Worm (Caenorhabditis elegans): ENCODE data around the gene C28A5.2.

Gene C28A5.2

DNA sequence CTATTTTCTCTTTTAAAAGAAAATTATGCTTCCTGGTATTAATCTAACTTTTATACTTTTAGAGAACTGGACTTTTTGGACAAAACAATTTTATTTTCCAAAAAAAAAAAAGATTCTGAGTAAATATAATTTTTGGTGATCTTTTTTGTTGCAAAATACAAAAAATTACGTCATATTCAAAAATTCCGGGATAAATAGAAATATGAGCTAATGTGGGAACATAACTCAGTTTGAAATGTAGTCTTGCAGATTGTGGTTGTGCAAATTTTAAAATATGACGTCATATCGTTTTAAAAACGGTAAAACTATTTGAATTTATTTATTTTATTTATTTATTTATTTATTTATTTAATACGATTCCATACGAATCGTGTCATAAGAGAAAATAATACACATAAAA lies 42.4 kb upstream of the C28A5.2 start:
- no peak for TF ChIP-seq ceh-9 (tag; optimal IDR thresholded peaks at IDR 0.05)
- no peak for TF ChIP-seq elt-4 (tag; optimal IDR thresholded peaks at IDR 0.05)
- TF ChIP-seq fkh-10 (GFP tag; optimal IDR thresholded peaks at IDR 0.05): no peak
- no peak for TF ChIP-seq elt-2 (tag; optimal IDR thresholded peaks at IDR 0.05)
- TF ChIP-seq hlh-8 (tag; optimal IDR thresholded peaks at IDR 0.05): no peak
- TF ChIP-seq ceh-31 (tag; optimal IDR thresholded peaks at IDR 0.05): no peak
- TF ChIP-seq lin-11 (tag; optimal IDR thresholded peaks at IDR 0.05): no peak

DNA sequence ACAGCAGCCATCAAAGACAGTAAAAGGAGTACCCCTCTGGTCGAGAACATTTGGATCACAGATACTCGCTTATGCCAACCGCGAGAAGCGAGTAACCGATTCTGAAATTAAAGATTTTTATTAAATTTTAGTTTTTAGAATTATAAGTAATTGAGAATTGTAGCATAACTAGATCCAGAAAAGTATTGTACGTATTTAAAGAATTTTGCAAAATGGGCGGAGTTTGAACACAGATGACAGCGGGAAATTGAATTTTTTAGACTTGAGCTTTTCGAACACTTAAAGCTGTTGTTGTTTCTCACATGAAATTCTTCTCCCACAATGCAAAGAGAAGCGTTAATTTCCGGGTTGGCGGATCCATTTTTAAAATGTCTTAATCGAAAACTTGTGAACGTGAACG lies 38.1 kb upstream of the C28A5.2 start, which contains the start of gene ins-17:
Gene ins-17, minus strand, starts transcription at position 101 of the 400 bp plus-strand sequence.
- TF ChIP-seq fkh-6 (tag; optimal IDR thresholded peaks at IDR 0.05): no peak
- TF ChIP-seq T23F11.4 (GFP tag; optimal IDR thresholded peaks at IDR 0.05): no peak
- TF ChIP-seq Y22D7AL.16 (tag; optimal IDR thresholded peaks at IDR 0.05): no peak
- TF ChIP-seq ama-1 (optimal IDR thresholded peaks at IDR 0.05): no peak
- TF ChIP-seq ceh-2 (tag; optimal IDR thresholded peaks at IDR 0.05): no peak
- TF ChIP-seq hlh-15 (tag; optimal IDR thresholded peaks at IDR 0.05): no peak
- TF ChIP-seq ceh-19 (GFP tag; optimal IDR thresholded peaks at IDR 0.05): no peak
- no peak for TF ChIP-seq madf-2 (tag; optimal IDR thresholded peaks at IDR 0.05)
- TF ChIP-seq hlh-13 (GFP tag; optimal IDR thresholded peaks at IDR 0.05): no peak
- TF ChIP-seq gmeb-2 (tag; optimal IDR thresholded peaks at IDR 0.05): no peak
- no peak for TF ChIP-seq ceh-30 (tag; optimal IDR thresholded peaks at IDR 0.05)
- no peak for TF ChIP-seq hlh-30 (tag; optimal IDR thresholded peaks at IDR 0.05; ENCODE audit: insufficient read depth)
- no peak for TF ChIP-seq pax-1 (tag; optimal IDR thresholded peaks at IDR 0.05)
- TF ChIP-seq lim-6 (tag; optimal IDR thresholded peaks at IDR 0.05): no peak
- TF ChIP-seq ahr-1 (tag; optimal IDR thresholded peaks at IDR 0.05): no peak
- TF ChIP-seq elt-2 (tag; optimal IDR thresholded peaks at IDR 0.05): no peak

ce11 chrIII:4476806-4477205 lies 37.5 kb upstream of the C28A5.2 start:
- TF ChIP-seq Y22D7AL.16 (tag; optimal IDR thresholded peaks at IDR 0.05): no peak
- TF ChIP-seq npax-4 (tag; optimal IDR thresholded peaks at IDR 0.05): no peak
- no peak for TF ChIP-seq pat-9 (tag; optimal IDR thresholded peaks at IDR 0.05)
- TF ChIP-seq lin-11 (tag; optimal IDR thresholded peaks at IDR 0.05): no peak
- TF ChIP-seq madf-2 (tag; optimal IDR thresholded peaks at IDR 0.05): no peak
- no peak for TF ChIP-seq elt-4 (tag; optimal IDR thresholded peaks at IDR 0.05)
- no peak for TF ChIP-seq ceh-31 (tag; optimal IDR thresholded peaks at IDR 0.05)
- no peak for TF ChIP-seq mec-3 (tag; optimal IDR thresholded peaks at IDR 0.05; ENCODE audit: borderline replicate concordance)
- TF ChIP-seq hlh-30 (tag; optimal IDR thresholded peaks at IDR 0.05; ENCODE audit: insufficient read depth): no peak
- TF ChIP-seq C08G9.2 (tag; optimal IDR thresholded peaks at IDR 0.05): no peak
- no peak for TF ChIP-seq ceh-18 (tag; optimal IDR thresholded peaks at IDR 0.05)
- no peak for TF ChIP-seq fkh-6 (tag; optimal IDR thresholded peaks at IDR 0.05)
- no peak for TF ChIP-seq nhr-232 (tag; optimal IDR thresholded peaks at IDR 0.05)
- TF ChIP-seq unc-42 (tag; optimal IDR thresholded peaks at IDR 0.05): no peak
- TF ChIP-seq ama-1 (optimal IDR thresholded peaks at IDR 0.05): no peak
- no peak for TF ChIP-seq ttx-3 (tag; optimal IDR thresholded peaks at IDR 0.05)
- TF ChIP-seq pqm-1 (tag; optimal IDR thresholded peaks at IDR 0.05): no peak
- TF ChIP-seq che-1 (tag; optimal IDR thresholded peaks at IDR 0.05): no peak
- TF ChIP-seq pag-3 (tag; optimal IDR thresholded peaks at IDR 0.05; ENCODE audit: borderline replicate concordance): no peak
- no peak for TF ChIP-seq C38D4.7 (GFP tag; optimal IDR thresholded peaks at IDR 0.05)

DNA sequence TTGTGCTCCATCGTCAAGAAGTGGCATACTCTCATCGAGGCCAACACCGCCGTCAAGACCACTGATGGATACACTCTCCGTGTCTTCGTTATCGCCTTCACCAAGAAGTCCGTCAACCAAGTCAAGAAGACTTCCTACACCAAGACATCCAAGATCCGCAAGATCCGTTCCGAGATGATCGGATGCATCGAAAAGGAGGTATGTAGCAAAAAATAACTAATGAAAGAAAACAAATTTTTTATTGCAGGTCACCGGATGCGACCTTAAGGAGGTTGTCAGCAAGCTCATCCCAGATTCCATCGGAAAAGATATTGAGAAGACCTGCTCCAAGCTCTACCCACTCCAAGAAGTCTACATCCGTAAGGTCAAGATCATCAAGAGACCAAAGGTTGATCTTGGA lies 37.0 kb upstream of the C28A5.2 start:
- no peak for TF ChIP-seq ceh-9 (tag; optimal IDR thresholded peaks at IDR 0.05)
- TF ChIP-seq ets-4 (tag; optimal IDR thresholded peaks at IDR 0.05): no peak
- TF ChIP-seq pros-1 (tag; optimal IDR thresholded peaks at IDR 0.05): no peak
- TF ChIP-seq odd-2 (tag; optimal IDR thresholded peaks at IDR 0.05): no peak
- TF ChIP-seq hlh-30 (tag; optimal IDR thresholded peaks at IDR 0.05; ENCODE audit: insufficient read depth): no peak
- no peak for TF ChIP-seq ceh-19 (GFP tag; optimal IDR thresholded peaks at IDR 0.05)
- no peak for TF ChIP-seq ztf-16 (tag; optimal IDR thresholded peaks at IDR 0.05)
- TF ChIP-seq pax-1 (tag; optimal IDR thresholded peaks at IDR 0.05): no peak
- TF ChIP-seq che-1 (tag; optimal IDR thresholded peaks at IDR 0.05): no peak
- TF ChIP-seq nhr-232 (tag; optimal IDR thresholded peaks at IDR 0.05): no peak
- no peak for TF ChIP-seq ahr-1 (tag; optimal IDR thresholded peaks at IDR 0.05)
- no peak for TF ChIP-seq unc-3 (GFP tag; conservative IDR thresholded peaks at IDR 0.05)
- no peak for TF ChIP-seq unc-3 (tag; optimal IDR thresholded peaks at IDR 0.05)
- TF ChIP-seq sox-4 (tag; optimal IDR thresholded peaks at IDR 0.05): no peak
- no peak for TF ChIP-seq nfya-1 (tag; optimal IDR thresholded peaks at IDR 0.05)
- TF ChIP-seq elt-2 (tag; optimal IDR thresholded peaks at IDR 0.05): no peak
- no peak for TF ChIP-seq fkh-10 (GFP tag; optimal IDR thresholded peaks at IDR 0.05)
- no peak for TF ChIP-seq hlh-8 (tag; optimal IDR thresholded peaks at IDR 0.05)
- no peak for TF ChIP-seq ceh-18 (tag; optimal IDR thresholded peaks at IDR 0.05)
- TF ChIP-seq ceh-45 (GFP tag; IDR thresholded peaks at IDR 0.05): no peak
- no peak for TF ChIP-seq zip-5 (tag; optimal IDR thresholded peaks at IDR 0.05)

Measured in whole organism, late embryonic.